Worm (Caenorhabditis elegans): ENCODE results near the gene F49E12.12.

The F49E12.12 gene

DNA sequence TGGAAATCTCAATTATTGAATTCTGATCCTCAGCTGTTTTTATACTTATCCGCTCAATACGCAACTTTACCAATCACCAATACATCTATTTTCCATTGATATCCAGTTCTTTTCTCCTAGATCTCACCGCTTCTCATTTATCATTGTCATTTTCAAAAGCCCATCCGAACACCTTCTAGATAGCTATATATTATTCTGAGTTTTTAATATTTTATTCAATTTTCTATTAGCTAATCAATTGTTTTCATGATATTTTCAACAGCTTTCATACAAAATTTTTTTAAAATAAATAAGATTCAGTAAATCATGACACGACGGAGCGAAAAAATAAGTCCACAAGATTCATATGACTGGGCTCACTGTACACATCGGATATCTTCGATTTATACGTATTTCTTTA is at the start of gene F49E12.12:
F49E12.12 (plus strand) TSS at position 301 of the 400 bp plus-strand sequence.
- TF ChIP-seq ceh-82 (tag; optimal IDR thresholded peaks at IDR 0.05) (no peak), elt-3 (tag; optimal IDR thresholded peaks at IDR 0.05) (no peak), unc-39 (tag; optimal IDR thresholded peaks at IDR 0.05) (no peak), pha-4 (tag; optimal IDR thresholded peaks at IDR 0.05) (no peak), tbx-2 (tag; optimal IDR thresholded peaks at IDR 0.05) (no peak), fkh-10 (GFP tag; optimal IDR thresholded peaks at IDR 0.05) (no peak), R02D3.7 (tag; optimal IDR thresholded peaks at IDR 0.05) (no peak), ztf-4 (tag; optimal IDR thresholded peaks at IDR 0.05) (no peak), nfya-1 (tag; optimal IDR thresholded peaks at IDR 0.05; ENCODE audit: insufficient read depth) (no peak), daf-12 (tag; optimal IDR thresholded peaks at IDR 0.05) (no peak), nhr-237 (tag; optimal IDR thresholded peaks at IDR 0.05) (no peak), ceh-9 (tag; optimal IDR thresholded peaks at IDR 0.05) (no peak), eor-1 (tag; optimal IDR thresholded peaks at IDR 0.05) (no peak)

DNA sequence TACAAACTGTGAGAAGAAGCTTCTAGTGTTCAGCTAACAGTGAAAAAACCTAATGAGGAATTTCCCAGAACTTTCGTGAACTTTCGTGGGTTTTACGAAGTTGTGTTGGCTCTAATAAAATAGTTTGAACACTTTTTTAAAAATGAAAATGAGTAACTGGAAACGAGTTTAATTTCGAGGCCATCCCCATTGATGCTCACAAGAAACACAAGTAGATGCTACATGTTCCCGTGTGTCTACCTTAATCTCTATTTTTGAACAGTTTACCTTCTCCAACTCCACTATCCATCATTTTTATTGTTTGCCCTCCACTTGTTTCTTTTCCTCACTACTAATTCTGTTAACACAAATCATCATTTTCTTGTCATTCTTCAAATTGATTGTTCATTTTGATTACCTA is 47.7 kb upstream of the F49E12.12 start, which contains the start of gene C26D10.7:
C26D10.7 (plus strand) TSS at position 301 of the 400 bp plus-strand sequence.
- TF ChIP-seq eor-1 (tag; optimal IDR thresholded peaks at IDR 0.05) (no peak), fkh-2 (tag; optimal IDR thresholded peaks at IDR 0.05) (no peak), sea-2 (GFP tag; optimal IDR thresholded peaks at IDR 0.05) (no peak), fos-1 (tag; optimal IDR thresholded peaks at IDR 0.05) (no peak), unc-39 (tag; optimal IDR thresholded peaks at IDR 0.05) (no peak), ceh-9 (tag; optimal IDR thresholded peaks at IDR 0.05) (no peak), nhr-77 (tag; optimal IDR thresholded peaks at IDR 0.05) (no peak), elt-2 (tag; optimal IDR thresholded peaks at IDR 0.05) (no peak), ceh-82 (tag; optimal IDR thresholded peaks at IDR 0.05) (no peak), aly-2 (tag; optimal IDR thresholded peaks at IDR 0.05) (no peak), nhr-25 (tag; optimal IDR thresholded peaks at IDR 0.05) (no peak)

DNA sequence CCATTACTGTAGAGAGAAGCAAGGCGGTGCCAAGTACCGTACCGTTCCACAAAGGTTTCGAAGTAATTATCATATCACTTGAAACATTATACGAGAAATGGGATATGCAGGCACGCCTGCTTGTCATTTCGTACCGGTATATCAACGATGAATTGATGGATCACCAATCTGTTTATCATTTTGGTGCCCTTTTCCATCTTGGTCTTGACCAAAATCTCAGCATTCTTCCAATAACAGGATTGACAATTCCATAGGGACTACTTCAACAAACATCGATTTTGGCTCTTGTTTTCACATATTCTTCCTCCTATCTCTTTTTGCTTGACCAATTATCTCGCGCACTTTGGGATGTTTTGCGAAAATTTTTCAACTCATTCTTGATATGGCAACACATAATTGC is 42.2 kb upstream of the F49E12.12 start:
- TF ChIP-seq elt-1 (tag; optimal IDR thresholded peaks at IDR 0.05) (no peak), ZK546.5 (tag; optimal IDR thresholded peaks at IDR 0.05) (no peak), fos-1 (tag; optimal IDR thresholded peaks at IDR 0.05) (no peak), nhr-23 (tag; optimal IDR thresholded peaks at IDR 0.05) (no peak), ceh-9 (tag; optimal IDR thresholded peaks at IDR 0.05) (no peak), sea-2 (GFP tag; optimal IDR thresholded peaks at IDR 0.05) (no peak), mdl-1 (tag; optimal IDR thresholded peaks at IDR 0.05) (no peak), ceh-16 (tag; optimal IDR thresholded peaks at IDR 0.05) (no peak)

DNA sequence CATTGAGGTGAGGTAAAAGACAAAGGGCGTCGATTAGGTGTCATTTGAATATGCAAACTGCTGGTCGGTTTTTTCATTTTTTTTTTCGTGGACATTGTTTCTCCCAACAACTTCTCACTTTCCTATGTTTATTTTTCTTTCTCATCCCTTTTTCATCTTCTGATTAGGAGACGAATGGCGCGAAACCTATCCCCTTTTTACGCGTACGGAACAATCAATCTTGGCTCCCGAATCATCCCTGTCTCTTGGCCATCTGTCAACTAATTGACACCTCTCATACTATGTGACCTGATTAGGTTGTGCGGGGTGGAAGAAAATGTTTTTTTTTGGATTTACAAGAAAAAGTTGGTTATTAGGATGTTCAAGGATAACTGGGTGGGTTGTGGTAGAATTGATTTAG is 36.5 kb upstream of the F49E12.12 start:
- TF ChIP-seq nhr-23 (tag; optimal IDR thresholded peaks at IDR 0.05): peak; percentile 4
- no peak for TF ChIP-seq eor-1 (tag; optimal IDR thresholded peaks at IDR 0.05)

DNA sequence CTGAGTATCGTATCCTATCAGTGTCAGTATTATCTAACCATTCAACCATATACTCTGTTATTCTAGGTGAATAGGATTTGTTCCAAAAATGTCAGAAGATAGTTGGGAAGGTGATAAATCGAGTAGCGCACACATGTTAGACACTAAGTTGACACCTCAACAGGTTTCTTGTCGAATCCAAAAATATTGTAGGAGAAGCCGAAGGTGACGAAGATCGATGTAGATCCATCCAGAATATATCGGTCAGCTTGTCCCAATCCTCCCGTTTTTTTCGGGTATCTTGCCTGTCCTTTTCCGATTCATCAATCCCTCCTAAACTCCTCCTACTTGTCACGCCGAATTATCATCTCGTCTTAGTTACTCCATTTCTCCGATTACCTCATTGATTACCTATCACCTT is 35.7 kb upstream of the F49E12.12 start:
- TF ChIP-seq ceh-9 (tag; optimal IDR thresholded peaks at IDR 0.05) (no peak), pha-4 (tag; optimal IDR thresholded peaks at IDR 0.05) (no peak), fos-1 (tag; optimal IDR thresholded peaks at IDR 0.05) (no peak), ztf-4 (tag; optimal IDR thresholded peaks at IDR 0.05) (no peak), nhr-43 (tag; optimal IDR thresholded peaks at IDR 0.05; ENCODE audit: poor library complexity, severe bottlenecking) (peak; percentile 33)

DNA sequence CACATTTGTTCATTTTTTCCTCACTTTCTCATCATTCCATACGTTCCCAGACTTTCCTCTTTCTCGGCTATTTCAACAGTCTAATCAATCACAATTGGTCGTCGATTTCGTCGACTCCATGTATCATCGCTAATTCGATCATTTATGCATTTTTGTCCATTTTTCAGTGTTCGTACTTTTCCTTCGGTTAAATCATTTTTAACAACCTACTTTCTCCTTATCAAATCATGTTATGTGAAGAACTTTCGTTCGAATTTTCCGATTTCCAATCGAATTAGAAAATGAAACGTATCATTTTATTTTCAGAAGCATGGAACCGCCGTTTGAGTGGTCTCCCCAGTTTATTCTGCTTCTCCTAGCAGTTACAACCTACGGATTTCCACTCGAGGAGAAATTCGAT is 34.9 kb upstream of the F49E12.12 start, which contains the start of gene eff-1:
eff-1 (plus strand) TSS at position 301 of the 400 bp plus-strand sequence.
- no peak for TF ChIP-seq zag-1 (tag; optimal IDR thresholded peaks at IDR 0.05)
- TF ChIP-seq nhr-76 (tag; optimal IDR thresholded peaks at IDR 0.05): no peak
- no peak for TF ChIP-seq fos-1 (tag; optimal IDR thresholded peaks at IDR 0.05)
- no peak for TF ChIP-seq fkh-2 (tag; optimal IDR thresholded peaks at IDR 0.05)
- no peak for TF ChIP-seq nhr-43 (tag; optimal IDR thresholded peaks at IDR 0.05; ENCODE audit: poor library complexity, severe bottlenecking)

DNA sequence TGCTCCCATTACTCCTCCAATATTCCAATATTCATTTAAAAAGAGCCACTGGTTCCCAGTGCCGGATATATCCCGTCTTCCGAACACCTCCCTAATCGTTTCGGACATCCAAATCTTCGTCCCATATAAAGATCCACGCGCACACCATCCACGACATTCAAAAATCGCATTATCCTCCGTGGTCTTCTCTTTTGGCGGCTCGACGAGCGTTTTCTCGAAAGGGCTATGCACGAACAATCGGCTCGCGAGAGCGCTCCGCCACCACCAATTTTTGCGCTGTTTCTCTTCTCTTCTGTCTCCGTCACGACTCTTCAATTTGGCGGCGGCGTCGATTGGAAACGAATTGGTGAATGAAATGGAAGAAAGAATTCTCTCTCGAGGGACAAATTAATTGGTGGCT is 28.0 kb upstream of the F49E12.12 start:
- TF ChIP-seq elt-2 (tag; optimal IDR thresholded peaks at IDR 0.05) (no peak), nhr-237 (tag; optimal IDR thresholded peaks at IDR 0.05) (no peak), ceh-16 (tag; optimal IDR thresholded peaks at IDR 0.05) (no peak), fkh-10 (GFP tag; optimal IDR thresholded peaks at IDR 0.05) (no peak), nfya-1 (tag; optimal IDR thresholded peaks at IDR 0.05; ENCODE audit: insufficient read depth) (peak; percentile 30), ZK546.5 (tag; optimal IDR thresholded peaks at IDR 0.05) (no peak), fos-1 (tag; optimal IDR thresholded peaks at IDR 0.05) (no peak), elt-3 (tag; optimal IDR thresholded peaks at IDR 0.05) (no peak), aly-2 (tag; optimal IDR thresholded peaks at IDR 0.05) (no peak), lin-39 (tag; optimal IDR thresholded peaks at IDR 0.05) (peak; percentile 7)
